Fruit fly (Drosophila melanogaster): ENCODE results near the gene CG43169.

CG43169 gene

DNA sequence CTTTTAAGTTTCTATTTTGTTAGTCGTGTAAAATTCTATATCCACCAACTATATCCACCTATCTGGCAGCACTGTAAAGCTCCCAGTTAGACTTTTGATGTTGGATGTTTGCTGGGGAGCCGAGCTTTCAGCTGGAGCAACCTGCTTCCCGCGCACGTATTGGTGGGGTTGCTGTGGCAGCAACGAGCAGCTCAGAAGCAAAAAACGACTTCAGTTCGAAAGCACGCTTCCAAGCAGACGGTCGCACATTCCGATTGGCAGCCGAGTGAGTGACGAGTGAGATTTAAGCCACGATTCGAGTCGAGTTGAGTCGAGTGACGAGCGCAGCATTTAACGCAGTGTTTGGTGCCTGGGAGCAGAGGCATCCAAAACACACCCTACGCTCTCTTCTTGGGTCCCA lies 23.9 kb upstream of the CG43169 start, which contains the start of the genes Tsp66E and mfr (continued):
- TF ChIP-seq CG11456 (GFP tag; IDR thresholded peaks at IDR 0.05) (no peak), schlank (tag; optimal IDR thresholded peaks at IDR 0.05) (no peak), CG10321 (GFP tag; IDR thresholded peaks at IDR 0.05) (no peak), CHES-1-like (GFP tag; optimal IDR thresholded peaks at IDR 0.05) (no peak), D19A (tag; optimal IDR thresholded peaks at IDR 0.05) (no peak), Dad (GFP tag; optimal IDR thresholded peaks at IDR 0.05) (no peak), D19B (GFP tag; optimal IDR thresholded peaks at IDR 0.05) (no peak), vvl (GFP tag; IDR thresholded peaks at IDR 0.05) (no peak; the same call in 1 of the 2 replicates), fd3F (GFP tag; optimal IDR thresholded peaks at IDR 0.05) (no peak), run (tag; optimal IDR thresholded peaks at IDR 0.05) (no peak), sd (tag; optimal IDR thresholded peaks at IDR 0.05) (no peak), CG31224 (GFP tag; IDR thresholded peaks at IDR 0.05) (no peak; the same call in 1 of the 2 replicates), CG1233 (GFP tag; optimal IDR thresholded peaks at IDR 0.05) (no peak), HLHmδ (GFP tag; optimal IDR thresholded peaks at IDR 0.05) (no peak), salm (tag; optimal IDR thresholded peaks at IDR 0.05) (no peak), Trl (optimal IDR thresholded peaks at IDR 0.05) (peak in 1 of 2 experiments; percentile 40), Trl (GFP tag; optimal IDR thresholded peaks at IDR 0.05) (peak; percentile 39), CG9727 (GFP tag; optimal IDR thresholded peaks at IDR 0.05) (no peak), CG10209 (GFP tag; optimal IDR thresholded peaks at IDR 0.05) (no peak), HmgD (GFP tag; optimal IDR thresholded peaks at IDR 0.05) (no peak), CG2199 (GFP tag; IDR thresholded peaks at IDR 0.05) (no peak), fru (optimal IDR thresholded peaks at IDR 0.05) (no peak), dysf (GFP tag; IDR thresholded peaks at IDR 0.05) (no peak), YL-1 (GFP tag; optimal IDR thresholded peaks at IDR 0.05) (no peak), tio (GFP tag; optimal IDR thresholded peaks at IDR 0.05) (no peak), dpn (GFP tag; optimal IDR thresholded peaks at IDR 0.05) (no peak), cad (GFP tag; optimal IDR thresholded peaks at IDR 0.05) (no peak), CG8359 (GFP tag; optimal IDR thresholded peaks at IDR 0.05; ENCODE audit: borderline replicate concordance) (no peak), CG8944 (GFP tag; optimal IDR thresholded peaks at IDR 0.05) (no peak), Gug (GFP tag; IDR thresholded peaks at IDR 0.05) (0 out of 4 replicates have a peak, but pooled peaks have one; percentile 1), emc (GFP tag; optimal IDR thresholded peaks at IDR 0.05) (no peak), CG10565 (GFP tag; optimal IDR thresholded peaks at IDR 0.05) (no peak), CG9932 (GFP tag; IDR thresholded peaks at IDR 0.05) (peak; percentile 30; the same call in 1 of the 2 replicates), ase (GFP tag; IDR thresholded peaks at IDR 0.05) (no peak), B-H1 (GFP tag; IDR thresholded peaks at IDR 0.05) (no peak), gcm2 (GFP tag; optimal IDR thresholded peaks at IDR 0.05) (no peak), CG10462 (GFP tag; optimal IDR thresholded peaks at IDR 0.05) (no peak), pfk (GFP tag; optimal IDR thresholded peaks at IDR 0.05) (no peak), CG11696 (GFP tag; IDR thresholded peaks at IDR 0.05) (no peak), org-1 (GFP tag; optimal IDR thresholded peaks at IDR 0.05) (no peak), CG4328 (GFP tag; optimal IDR thresholded peaks at IDR 0.05) (no peak), sr (GFP tag; IDR thresholded peaks at IDR 0.05) (0 out of 3 replicates have a peak, but pooled peaks have one; percentile 36), CG11085 (GFP tag; IDR thresholded peaks at IDR 0.05) (no peak), trh (GFP tag; optimal IDR thresholded peaks at IDR 0.05) (no peak), CG32767 (GFP tag; IDR thresholded peaks at IDR 0.05) (no peak), pum (GFP tag; optimal IDR thresholded peaks at IDR 0.05) (no peak), CG10431 (GFP tag; optimal IDR thresholded peaks at IDR 0.05) (no peak), sens-2 (GFP tag; IDR thresholded peaks at IDR 0.05) (no peak), jumu (GFP tag; optimal IDR thresholded peaks at IDR 0.05) (no peak), HLH3B (GFP tag; IDR thresholded peaks at IDR 0.05) (no peak; the same call in 1 of the 2 replicates), CG16863 (GFP tag; optimal IDR thresholded peaks at IDR 0.05) (no peak), CG1792 (GFP tag; optimal IDR thresholded peaks at IDR 0.05) (no peak), Ets65A (GFP tag) (no peak), CG17328 (GFP tag; IDR thresholded peaks at IDR 0.05) (peak; percentile 8; the same call in 1 of the 2 replicates)

Measured in whole organism, embryonic.